Fruit fly (Drosophila melanogaster) whole organism, embryonic: Measurements from ENCODE around the gene CG15764.

Experiments
- Blimp-1 ChIP-seq: fragments of 200-800 bp; sonication (Bioruptor generic); optimal IDR thresholded peaks from 3 replicates; lab custom pipeline; 2018; ENCODE audit warnings: missing biosample characterization, missing genetic modification characterization, mild to moderate bottlenecking, moderate library complexity, missing genetic modification reagents
- CG1233 ChIP-seq: fragments of 200-800 bp; sonication (Bioruptor generic); optimal IDR thresholded peaks from 4 replicates; lab custom pipeline; 2018; ENCODE audit warnings: missing biosample characterization, mild to moderate bottlenecking, missing genetic modification characterization
- CG12942 ChIP-seq: fragments of 200-800 bp; sonication (Bioruptor generic); optimal IDR thresholded peaks from 3 replicates; lab custom pipeline; 2016; ENCODE audit warnings: missing biosample characterization, missing genetic modification characterization
- CG13624 ChIP-seq: fragments of 200-800 bp; sonication (Bioruptor generic); optimal IDR thresholded peaks from 2 replicates; lab custom pipeline; 2016; ENCODE audit warnings: missing biosample characterization, missing genetic modification characterization
- CG13775 ChIP-seq: fragments of 200-800 bp; sonication (Bioruptor generic); optimal IDR thresholded peaks from 3 replicates; lab custom pipeline; 2017; ENCODE audit warnings: missing biosample characterization, mild to moderate bottlenecking, missing genetic modification characterization
- CG14710 ChIP-seq: fragments of 200-800 bp; sonication (Bioruptor generic); optimal IDR thresholded peaks from 3 replicates; lab custom pipeline; 2019; ENCODE audit warnings: missing biosample characterization, mild to moderate bottlenecking, missing genetic modification characterization, moderate library complexity
- CG15514 ChIP-seq: fragments of 200-800 bp; sonication (Bioruptor generic); optimal IDR thresholded peaks from 3 replicates; lab custom pipeline; 2017; ENCODE audit warnings: missing biosample characterization, missing genetic modification characterization, mild to moderate bottlenecking, moderate library complexity, missing genetic modification reagents
- CG2129 ChIP-seq: fragments of 200-800 bp; sonication (Bioruptor generic); IDR thresholded peaks from 2 replicates; pipeline ENCODE4 v1.3.6; 2022; ENCODE audit warnings: missing biosample characterization, missing genetic modification characterization; ENCODE audit not compliant: partially characterized antibody
- CG2889 ChIP-seq: fragments of 200-800 bp; sonication (Bioruptor generic); IDR thresholded peaks from 3 replicates; pipeline ENCODE4 v1.3.6; 2022; ENCODE audit warnings: missing biosample characterization, missing genetic modification characterization
- CG3726 ChIP-seq: fragments of 200-800 bp; sonication (Bioruptor generic); IDR thresholded peaks from 3 replicates; pipeline ENCODE4, ENCODE4 v1.3.6; 2022; ENCODE audit warnings: missing biosample characterization, missing genetic modification characterization
- CG6765 ChIP-seq: fragments of 200-800 bp; sonication (Bioruptor generic); optimal IDR thresholded peaks from 3 replicates; lab custom pipeline; 2017; ENCODE audit warnings: missing biosample characterization, mild to moderate bottlenecking, missing genetic modification characterization
- CG8924 ChIP-seq: fragments of 200-800 bp; optimal IDR thresholded peaks from 3 replicates; lab custom pipeline; 2019; ENCODE audit warnings: missing biosample characterization, mild to moderate bottlenecking, missing genetic modification characterization, moderate library complexity
- CG9797 ChIP-seq: fragments of 200-800 bp; sonication (Bioruptor generic); optimal IDR thresholded peaks from 3 replicates; lab custom pipeline; 2018; ENCODE audit warnings: missing biosample characterization, mild to moderate bottlenecking, missing genetic modification characterization
- CkIIα-i1 ChIP-seq: fragments of 200-800 bp; sonication (Bioruptor generic); IDR thresholded peaks from 2 replicates; pipeline ENCODE4 v1.3.6; 2022; ENCODE audit warnings: missing biosample characterization, missing genetic modification characterization
- CoRest ChIP-seq: fragments of 200-800 bp; sonication (Bioruptor generic); optimal IDR thresholded peaks from 3 replicates; lab custom pipeline; 2018; ENCODE audit warnings: missing biosample characterization, mild to moderate bottlenecking, missing genetic modification characterization, moderate library complexity
- D19B ChIP-seq: fragments of 200-800 bp; sonication (Bioruptor generic); optimal IDR thresholded peaks from 2 replicates; lab custom pipeline; 2017; ENCODE audit warnings: missing biosample characterization, mild to moderate bottlenecking, missing genetic modification characterization
- Dll ChIP-seq: fragments of 200-800 bp; sonication (Bioruptor generic); IDR thresholded peaks from 4 replicates; pipeline ENCODE4 v1.3.6; 2022; ENCODE audit warnings: missing biosample characterization, missing genetic modification characterization; ENCODE audit not compliant: partially characterized antibody
- E2f1 ChIP-seq: fragments of 200-800 bp; sonication (Bioruptor generic); IDR thresholded peaks from 2 replicates; pipeline ENCODE4 v1.3.6; 2022; ENCODE audit warnings: missing biosample characterization, missing genetic modification characterization
- Fer1 ChIP-seq: fragments of 200-800 bp; sonication (Bioruptor generic); optimal IDR thresholded peaks from 2 replicates; lab custom pipeline; 2017; ENCODE audit warnings: missing biosample characterization, mild to moderate bottlenecking, missing genetic modification characterization
- GATAe ChIP-seq: fragments of 200-800 bp; sonication (Bioruptor generic); conservative IDR thresholded peaks from 2 replicates; pipeline ENCODE4 v1.3.6; 2022; ENCODE audit warnings: missing biosample characterization, missing genetic modification characterization
- Hand ChIP-seq: fragments of 200-800 bp; sonication (Bioruptor generic); optimal IDR thresholded peaks from 2 replicates; lab custom pipeline; 2017; ENCODE audit warnings: mild to moderate bottlenecking, missing biosample characterization, missing genetic modification reagents, missing genetic modification characterization
- Hr78 ChIP-seq, 2 experiments: fragments of 200-800 bp in 1 of 2; fragments of >200 bp in 1 of 2; sonication (Bioruptor generic) in 1 of 2; optimal IDR thresholded peaks; 2 replicates each; lab custom pipeline; 2017 to 2019; ENCODE audit warnings: missing biosample characterization in 2 of 2, missing genetic modification characterization in 2 of 2, mild to moderate bottlenecking in 1 of 2, moderate library complexity in 1 of 2
- Med ChIP-seq: fragments of 200-800 bp; sonication (Bioruptor generic); peaks from one replicate; lab custom pipeline; 2016; ENCODE audit warnings: missing biosample characterization, missing genetic modification characterization, mild to moderate bottlenecking, inconsistent platforms, moderate library complexity
- NFAT ChIP-seq: fragments of 200-800 bp; sonication (Bioruptor generic); IDR thresholded peaks from 2 replicates; pipeline ENCODE4 v1.3.6; 2022; ENCODE audit warnings: missing biosample characterization, missing genetic modification characterization
- Scr ChIP-seq: fragments of 200-800 bp; sonication (Bioruptor generic); IDR thresholded peaks from 2 replicates; pipeline ENCODE4 v1.3.6; 2022; ENCODE audit warnings: missing biosample characterization, missing genetic modification characterization; ENCODE audit not compliant: partially characterized antibody
- Ssrp ChIP-seq: fragments of 200-800 bp; sonication (Bioruptor generic); optimal IDR thresholded peaks from 2 replicates; lab custom pipeline; 2018; ENCODE audit warnings: missing biosample characterization, mild to moderate bottlenecking, missing genetic modification characterization, moderate library complexity
- Trl ChIP-seq, 3 experiments: fragments of >200 bp in 2 of 3; fragments of 200-800 bp in 1 of 3; sonication (Bioruptor generic) in 1 of 3; optimal IDR thresholded peaks; 2 replicates in 1 of 3; 3 replicates in 2 of 3; lab custom pipeline; 2016 to 2017; ENCODE audit warnings: missing biosample characterization in 1 of 3, missing genetic modification characterization in 1 of 3
- abd-A ChIP-seq: fragments of 200-800 bp; sonication (Bioruptor generic); optimal IDR thresholded peaks from 3 replicates; lab custom pipeline; 2019; ENCODE audit warnings: missing biosample characterization, mild to moderate bottlenecking, missing genetic modification characterization, moderate library complexity
- cg ChIP-seq: fragments of 200-800 bp; sonication (Bioruptor generic); optimal IDR thresholded peaks from 3 replicates; lab custom pipeline; 2019; ENCODE audit warnings: missing biosample characterization, mild to moderate bottlenecking, missing genetic modification characterization, moderate library complexity
- chif ChIP-seq, 2 experiments: fragments of 200-800 bp; sonication (Bioruptor generic); optimal IDR thresholded peaks; 3 replicates each; lab custom pipeline; 2016; ENCODE audit warnings: missing biosample characterization in 2 of 2, missing genetic modification characterization in 2 of 2
- chm ChIP-seq: fragments of 200-800 bp; sonication (Bioruptor generic); IDR thresholded peaks from 2 replicates; pipeline ENCODE4 v1.3.6; 2022; ENCODE audit warnings: missing biosample characterization, missing genetic modification characterization
- dmrt99B ChIP-seq: fragments of 200-800 bp; sonication (Bioruptor generic); optimal IDR thresholded peaks from 2 replicates; lab custom pipeline; 2018; ENCODE audit warnings: missing biosample characterization, mild to moderate bottlenecking, missing genetic modification characterization, moderate library complexity
- exex ChIP-seq: fragments of 200-800 bp; sonication (Bioruptor generic); optimal IDR thresholded peaks from 4 replicates; lab custom pipeline; 2018; ENCODE audit warnings: missing biosample characterization, mild to moderate bottlenecking, missing genetic modification characterization, moderate library complexity
- fd64A ChIP-seq: fragments of 200-800 bp; sonication (Bioruptor generic); optimal IDR thresholded peaks from 3 replicates; lab custom pipeline; 2018; ENCODE audit warnings: missing biosample characterization, mild to moderate bottlenecking, missing genetic modification characterization
- fd96Cb ChIP-seq: fragments of 200-800 bp; sonication (Bioruptor generic); optimal IDR thresholded peaks from 2 replicates; lab custom pipeline; 2018; ENCODE audit warnings: missing biosample characterization, mild to moderate bottlenecking, missing genetic modification characterization, moderate library complexity
- hb ChIP-seq: fragments of 200-800 bp; sonication (Bioruptor generic); IDR thresholded peaks from 3 replicates; pipeline ENCODE4 v1.3.6; 2022; ENCODE audit warnings: missing biosample characterization, missing genetic modification characterization; ENCODE audit not compliant: partially characterized antibody
- hbn ChIP-seq: fragments of 200-800 bp; sonication (Bioruptor generic); IDR thresholded peaks from 2 replicates; pipeline ENCODE4 v1.3.6; 2022; ENCODE audit warnings: missing biosample characterization, missing genetic modification characterization; ENCODE audit not compliant: partially characterized antibody
- kni ChIP-seq: fragments of 200-800 bp; sonication (Bioruptor generic); optimal IDR thresholded peaks from 3 replicates; lab custom pipeline; 2017; ENCODE audit warnings: mild to moderate bottlenecking, missing biosample characterization, missing genetic modification reagents, missing genetic modification characterization
- lbe ChIP-seq: fragments of 200-800 bp; sonication (Bioruptor generic); optimal IDR thresholded peaks from 2 replicates; lab custom pipeline; 2016; ENCODE audit warnings: missing biosample characterization, mild to moderate bottlenecking, missing genetic modification characterization
- lilli ChIP-seq: fragments of 200-800 bp; sonication (Bioruptor generic); optimal IDR thresholded peaks from 3 replicates; lab custom pipeline; 2016; ENCODE audit warnings: missing biosample characterization, missing genetic modification characterization
- mld ChIP-seq: fragments of 200-800 bp; sonication (Bioruptor generic); IDR thresholded peaks from 3 replicates; pipeline ENCODE4 v1.3.6; 2022; ENCODE audit warnings: missing biosample characterization, missing genetic modification characterization; ENCODE audit not compliant: partially characterized antibody
- pzg ChIP-seq: fragments of 200-800 bp; sonication (Bioruptor generic); optimal IDR thresholded peaks from 3 replicates; lab custom pipeline; 2018; ENCODE audit warnings: missing biosample characterization, mild to moderate bottlenecking, missing genetic modification characterization, moderate library complexity
- salm ChIP-seq: fragments of 200-800 bp; sonication (Bioruptor generic); optimal IDR thresholded peaks from 2 replicates; lab custom pipeline; 2018; ENCODE audit warnings: missing biosample characterization, mild to moderate bottlenecking, missing genetic modification characterization
- sens ChIP-seq: fragments of 200-800 bp; sonication (Bioruptor generic); peaks from one replicate; lab custom pipeline; 2016; ENCODE audit warnings: missing biosample characterization, missing genetic modification characterization
- tll ChIP-seq, 2 experiments: fragments of 200-800 bp in 1 of 2; fragments of >200 bp in 1 of 2; sonication (Bioruptor generic) in 1 of 2; optimal IDR thresholded peaks; 2 replicates each; lab custom pipeline; 2017 to 2019; ENCODE audit warnings: missing biosample characterization in 2 of 2, missing genetic modification characterization in 2 of 2, mild to moderate bottlenecking in 1 of 2, moderate library complexity in 1 of 2

CG15764 gene

dm6 chrX:5901628-5902213, 32.8 kb downstream of the CG15764 start (continued):
- TF ChIP-seq CG1233 (GFP tag; lab: Kevin White, UChicago) (no peak), hbn (GFP tag; lab: Robert Waterston, UW) (no peak), CG13624 (GFP tag; lab: Kevin White, UChicago) (peak; percentile 63), salm (tag; lab: Kevin White, UChicago) (no peak), Blimp-1 (GFP tag; lab: Kevin White, UChicago) (no peak), chif (GFP tag; optimal IDR thresholded peaks at IDR 0.05; lab: Kevin White, UChicago) (peak; percentile 9 to 25), kni (GFP tag; lab: Kevin White, UChicago) (peak; percentile 35), CG9797 (GFP tag; lab: Kevin White, UChicago) (no peak), CG6765 (peak; percentile 24), E2f1 (GFP tag; lab: Robert Waterston, UW) (no peak), cg (peak; percentile 90), Scr (peak; percentile 46; the same call in 1 of the 2 replicates), CG13775 (no peak), CG8924 (tag; lab: Kevin White, UChicago) (peak; percentile 24)

dm6 chrX:5902701-5903100, 33.8 kb downstream of the CG15764 start:
- no peak for TF ChIP-seq Hr78 (GFP tag; optimal IDR thresholded peaks at IDR 0.05; lab: Kevin White, UChicago)
- TF ChIP-seq CG2889 (GFP tag; lab: Robert Waterston, UW) = peak; percentile 11; the same call in 1 of the 3 replicates
- peak; percentile 32 for TF ChIP-seq lilli
- peak; percentile 63 for TF ChIP-seq Med
- 0 out of 2 replicates have a peak, but pooled peaks have one; percentile 16 for TF ChIP-seq CkIIα-i1
- no peak for TF ChIP-seq CG2129 (GFP tag; lab: Robert Waterston, UW)
- TF ChIP-seq CG3726 = 0 out of 3 replicates have a peak, but pooled peaks have one; percentile 33
- TF ChIP-seq sens (GFP tag; lab: Kevin White, UChicago) = peak; percentile 41
- no peak for TF ChIP-seq fd96Cb (tag; lab: Kevin White, UChicago)
- no peak for TF ChIP-seq exex
- TF ChIP-seq hb (GFP tag; lab: Robert Waterston, UW) = no peak
- peak; percentile 44; the same call in 1 of the 2 replicates for TF ChIP-seq chm (GFP tag; lab: Robert Waterston, UW)

dm6 chrX:5904377-5905085, 35.6 kb downstream of the CG15764 start:
- no peak for TF ChIP-seq CG15514 (GFP tag; lab: Kevin White, UChicago)
- no peak for TF ChIP-seq Dll (GFP tag; lab: Robert Waterston, UW)
- no peak for TF ChIP-seq Fer1 (GFP tag; lab: Kevin White, UChicago)
- no peak for TF ChIP-seq CoRest
- no peak for TF ChIP-seq CG14710 (tag; lab: Kevin White, UChicago)
- no peak for TF ChIP-seq mld
- no peak for TF ChIP-seq CG12942 (GFP tag; lab: Kevin White, UChicago)
- TF ChIP-seq dmrt99B (tag; lab: Kevin White, UChicago) = no peak
- TF ChIP-seq pzg = no peak
- TF ChIP-seq Trl (optimal IDR thresholded peaks at IDR 0.05; lab: Kevin White, UChicago) = peak; percentile 65 to 82
- no peak for TF ChIP-seq Trl (GFP tag; optimal IDR thresholded peaks at IDR 0.05; lab: Kevin White, UChicago)
- peak; percentile 88 for TF ChIP-seq abd-A
- TF ChIP-seq D19B (GFP tag; lab: Kevin White, UChicago) = no peak
- no peak for TF ChIP-seq Hand
- TF ChIP-seq GATAe (GFP tag; lab: Robert Waterston, UW) = no peak
- TF ChIP-seq Med = peak; percentile 53
- TF ChIP-seq NFAT (GFP tag; lab: Robert Waterston, UW) = no peak
- TF ChIP-seq lbe (GFP tag; lab: Kevin White, UChicago) = peak; percentile 24
- TF ChIP-seq fd64A (GFP tag; lab: Kevin White, UChicago) = no peak
- no peak for TF ChIP-seq tll (GFP tag; optimal IDR thresholded peaks at IDR 0.05; lab: Kevin White, UChicago)
- peak; percentile 77 for TF ChIP-seq sens (GFP tag; lab: Kevin White, UChicago)
- no peak for TF ChIP-seq Ssrp (tag; lab: Kevin White, UChicago)
